Fruit fly (Drosophila melanogaster): ENCODE results near the gene CG15468.

Gene CG15468

DNA sequence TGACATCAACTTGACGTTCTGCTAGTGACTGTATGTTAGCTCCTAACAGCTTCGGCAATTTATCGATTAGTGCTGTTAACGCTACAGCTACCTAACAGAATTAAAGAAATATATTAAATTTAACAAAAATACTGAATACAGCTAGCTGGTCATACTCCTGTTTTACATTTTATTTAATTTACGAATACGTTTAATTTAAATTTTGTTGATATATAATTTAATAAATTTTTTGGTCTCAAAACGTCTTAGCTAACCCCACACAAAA lies 22.9 kb downstream of the CG15468 start, which contains the start of gene CG44774 (continued):
- TF ChIP-seq CG4730 (GFP tag; IDR thresholded peaks at IDR 0.05) = no peak
- TF ChIP-seq cas (GFP tag; IDR thresholded peaks at IDR 0.05) = no peak
- TF ChIP-seq CG17186 (GFP tag; optimal IDR thresholded peaks at IDR 0.05) = peak; percentile 95
- 0 out of 2 replicates have a peak, but pooled peaks have one; percentile 33 for TF ChIP-seq Scr (GFP tag; IDR thresholded peaks at IDR 0.05; ENCODE audit: partially characterized antibody)
- TF ChIP-seq CG4328 (GFP tag; optimal IDR thresholded peaks at IDR 0.05) = no peak
- peak; percentile 18 for TF ChIP-seq stwl (tag; optimal IDR thresholded peaks at IDR 0.05)
- TF ChIP-seq CG5180 (GFP tag; optimal IDR thresholded peaks at IDR 0.05) = no peak
- no peak for TF ChIP-seq h (optimal IDR thresholded peaks at IDR 0.05)
- TF ChIP-seq Meics (GFP tag; optimal IDR thresholded peaks at IDR 0.05) = no peak
- TF ChIP-seq Adf1 (GFP tag; IDR thresholded peaks at IDR 0.05) = no peak
- no peak for TF ChIP-seq pita (GFP tag; optimal IDR thresholded peaks at IDR 0.05)
- no peak for TF ChIP-seq klu (GFP tag; IDR thresholded peaks at IDR 0.05)
- TF ChIP-seq unc-4 (GFP tag; IDR thresholded peaks at IDR 0.05; ENCODE audit: partially characterized antibody) = peak; percentile 42; the same call in 1 of the 2 replicates
- no peak for TF ChIP-seq fd3F (GFP tag; optimal IDR thresholded peaks at IDR 0.05)
- peak; percentile 53 for TF ChIP-seq BEAF-32 (GFP tag; optimal IDR thresholded peaks at IDR 0.05)
- TF ChIP-seq CG6791 (GFP tag; IDR thresholded peaks at IDR 0.05; ENCODE audit: partially characterized antibody) = no peak
- TF ChIP-seq CG9797 (GFP tag; optimal IDR thresholded peaks at IDR 0.05) = peak; percentile 22
- no peak for TF ChIP-seq bsh (GFP tag; optimal IDR thresholded peaks at IDR 0.05)
- no peak for TF ChIP-seq Rfx (GFP tag; IDR thresholded peaks at IDR 0.05)
- TF ChIP-seq yki (optimal IDR thresholded peaks at IDR 0.05) = no peak
- TF ChIP-seq CG18011 (GFP tag; optimal IDR thresholded peaks at IDR 0.05) = no peak
- TF ChIP-seq CG4360 (GFP tag; IDR thresholded peaks at IDR 0.05) = no peak
- no peak for TF ChIP-seq CG17328 (GFP tag; IDR thresholded peaks at IDR 0.05)
- TF ChIP-seq jigr1 (GFP tag; IDR thresholded peaks at IDR 0.05) = no peak
- 0 out of 4 replicates have a peak, but pooled peaks have one; percentile 7 for TF ChIP-seq Dll (GFP tag; IDR thresholded peaks at IDR 0.05; ENCODE audit: partially characterized antibody)
- TF ChIP-seq her (GFP tag; optimal IDR thresholded peaks at IDR 0.05) = no peak
- no peak for TF ChIP-seq danr (GFP tag; IDR thresholded peaks at IDR 0.05)
- no peak for TF ChIP-seq CG15073 (GFP tag; optimal IDR thresholded peaks at IDR 0.05)
- TF ChIP-seq CG5245 (GFP tag; optimal IDR thresholded peaks at IDR 0.05) = no peak
- TF ChIP-seq Bdp1 (GFP tag; optimal IDR thresholded peaks at IDR 0.05) = no peak
- no peak for TF ChIP-seq CG15696 (tag; optimal IDR thresholded peaks at IDR 0.05)
- no peak for TF ChIP-seq CG8765 (GFP tag; IDR thresholded peaks at IDR 0.05)
- TF ChIP-seq CG17612 (GFP tag; IDR thresholded peaks at IDR 0.05) = no peak
- TF ChIP-seq CG14710 (tag; optimal IDR thresholded peaks at IDR 0.05) = no peak
- no peak for TF ChIP-seq ci (GFP tag; IDR thresholded peaks at IDR 0.05)
- no peak for TF ChIP-seq btn (GFP tag; optimal IDR thresholded peaks at IDR 0.05)
- no peak for TF ChIP-seq ATbp (GFP tag; optimal IDR thresholded peaks at IDR 0.05)
- TF ChIP-seq amos (GFP tag; IDR thresholded peaks at IDR 0.05; ENCODE audit: partially characterized antibody) = peak; percentile 42
- TF ChIP-seq CG16863 (GFP tag; optimal IDR thresholded peaks at IDR 0.05) = no peak
- no peak for TF ChIP-seq insv (GFP tag; optimal IDR thresholded peaks at IDR 0.05)
- TF ChIP-seq CG9437 (GFP tag; optimal IDR thresholded peaks at IDR 0.05) = no peak
- no peak for TF ChIP-seq MTF-1 (GFP tag; optimal IDR thresholded peaks at IDR 0.05; ENCODE audit: borderline replicate concordance)
- TF ChIP-seq dm (GFP tag; optimal IDR thresholded peaks at IDR 0.05) = no peak
- TF ChIP-seq Sry-δ (GFP tag; optimal IDR thresholded peaks at IDR 0.05) = peak; percentile 39
- peak; percentile 1 for TF ChIP-seq CG30020 (tag; optimal IDR thresholded peaks at IDR 0.05)
- TF ChIP-seq Atf-2 (GFP tag; optimal IDR thresholded peaks at IDR 0.05) = no peak
- no peak for TF ChIP-seq esg (GFP tag; conservative IDR thresholded peaks at IDR 0.05)
- no peak for TF ChIP-seq CG10267 (tag; optimal IDR thresholded peaks at IDR 0.05)
- TF ChIP-seq CG33213 (GFP tag; optimal IDR thresholded peaks at IDR 0.05) = no peak
- no peak for TF ChIP-seq CG7745 (tag; optimal IDR thresholded peaks at IDR 0.05)
- no peak for TF ChIP-seq seq (GFP tag; IDR thresholded peaks at IDR 0.05)
- no peak for TF ChIP-seq CG31441 (GFP tag; IDR thresholded peaks at IDR 0.05)

Data from whole organism, embryonic.